Worm (Caenorhabditis elegans): ENCODE data around the gene F38E9.4.

F38E9.4 gene

ce11 chrX:16490753-16491152, 39.0 kb downstream of the F38E9.4 start:
- TF ChIP-seq hmbx-1 (tag; optimal IDR thresholded peaks at IDR 0.05), result no peak
- no peak for TF ChIP-seq B0310.2 (tag; optimal IDR thresholded peaks at IDR 0.05)
- TF ChIP-seq sea-1 (GFP tag; conservative IDR thresholded peaks at IDR 0.05), result no peak
- TF ChIP-seq aly-1 (tag; optimal IDR thresholded peaks at IDR 0.05), result no peak
- TF ChIP-seq hnd-1 (tag; optimal IDR thresholded peaks at IDR 0.05), result no peak
- TF ChIP-seq scrt-1 (GFP tag; IDR thresholded peaks at IDR 0.05), result no peak
- no peak for TF ChIP-seq ama-1 (optimal IDR thresholded peaks at IDR 0.05)
- no peak for TF ChIP-seq F13C5.2 (tag; optimal IDR thresholded peaks at IDR 0.05)
- TF ChIP-seq tbx-11 (GFP tag; IDR thresholded peaks at IDR 0.05), result no peak
- no peak for TF ChIP-seq ceh-13 (GFP tag; optimal IDR thresholded peaks at IDR 0.05)
- no peak for TF ChIP-seq tbx-37 (GFP tag; conservative IDR thresholded peaks at IDR 0.05)
- no peak for TF ChIP-seq flt-1 (GFP tag; IDR thresholded peaks at IDR 0.05)
- no peak for TF ChIP-seq pes-1 (GFP tag; IDR thresholded peaks at IDR 0.05)
- no peak for TF ChIP-seq tra-4 (tag; optimal IDR thresholded peaks at IDR 0.05)
- TF ChIP-seq ceh-36 (tag; optimal IDR thresholded peaks at IDR 0.05), result no peak
- no peak for TF ChIP-seq ets-7 (tag; optimal IDR thresholded peaks at IDR 0.05)
- TF ChIP-seq hmg-4 (GFP tag; optimal IDR thresholded peaks at IDR 0.05), result no peak

ce11 chrX:16494630-16495029, 42.9 kb downstream of the F38E9.4 start, which contains the start of gene K05G3.2:
K05G3.2 (plus strand) TSS chrX:16494930.
- TF ChIP-seq hmbx-1 (tag; optimal IDR thresholded peaks at IDR 0.05) (no peak), flt-1 (GFP tag; IDR thresholded peaks at IDR 0.05) (no peak), ceh-13 (GFP tag; optimal IDR thresholded peaks at IDR 0.05) (no peak), hnd-1 (tag; optimal IDR thresholded peaks at IDR 0.05) (no peak), tbx-11 (GFP tag; IDR thresholded peaks at IDR 0.05) (no peak), ceh-36 (tag; optimal IDR thresholded peaks at IDR 0.05) (no peak), F13C5.2 (tag; optimal IDR thresholded peaks at IDR 0.05) (no peak), sea-1 (GFP tag; conservative IDR thresholded peaks at IDR 0.05) (no peak), ets-7 (tag; optimal IDR thresholded peaks at IDR 0.05) (no peak), B0310.2 (tag; optimal IDR thresholded peaks at IDR 0.05) (no peak), pes-1 (GFP tag; IDR thresholded peaks at IDR 0.05) (no peak), ama-1 (optimal IDR thresholded peaks at IDR 0.05) (no peak), aly-1 (tag; optimal IDR thresholded peaks at IDR 0.05) (no peak)

ce11 chrX:16501032-16501431, 49.3 kb downstream of the F38E9.4 start, which contains the start of gene K05G3.1:
K05G3.1 (plus strand) TSS chrX:16501332.
- TF ChIP-seq aly-1 (tag; optimal IDR thresholded peaks at IDR 0.05), result no peak
- no peak for TF ChIP-seq tbx-11 (GFP tag; IDR thresholded peaks at IDR 0.05)
- TF ChIP-seq scrt-1 (GFP tag; IDR thresholded peaks at IDR 0.05), result no peak
- no peak for TF ChIP-seq B0310.2 (tag; optimal IDR thresholded peaks at IDR 0.05)

All from whole organism, early embryonic.